Worm (Caenorhabditis elegans) whole organism, L4/young adult: ENCODE measurements around the gene nas-9.

Source experiments
- W03F9.2 ChIP-seq: fragments of 150-350 bp; optimal IDR thresholded peaks from 2 replicates; lab custom pipeline; 2014; ENCODE audit warnings: missing biosample characterization, missing genetic modification characterization
- dao-5 ChIP-seq: sonication (generic microtip); optimal IDR thresholded peaks from 2 replicates; lab custom pipeline; 2016; ENCODE audit warnings: missing genotype, missing genetic modification characterization, moderate library complexity, missing compliant biosample characterization
- him-1 ChIP-seq: sonication (generic microtip); optimal IDR thresholded peaks from 2 replicates; lab custom pipeline; 2016; ENCODE audit warnings: missing genotype, missing genetic modification reagents, missing genetic modification characterization, missing compliant biosample characterization

DNA sequence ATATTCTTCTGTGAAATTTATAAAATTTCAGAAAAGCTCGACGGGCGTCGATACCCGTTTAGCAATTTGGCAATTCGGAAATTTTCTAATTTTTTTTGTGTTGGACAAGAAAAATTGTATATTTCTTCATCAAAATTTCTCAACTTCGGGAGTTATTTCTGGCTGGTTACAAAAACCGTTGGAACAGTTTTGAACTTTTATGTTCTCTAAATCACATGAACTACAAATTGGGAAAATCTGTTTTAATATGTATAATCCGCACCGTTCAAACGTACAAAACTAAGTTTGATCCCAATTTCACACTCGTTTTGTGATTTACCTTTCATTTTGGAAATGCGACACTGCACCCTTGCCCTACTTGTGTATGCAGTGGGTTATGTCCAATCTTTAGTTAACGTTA, 45.6 kb upstream of the nas-9 start, which contains the start of gene T19H12.3:
- TF ChIP-seq dao-5, result no peak
- no peak for TF ChIP-seq him-1 (tag; lab: Kevin White, UChicago)
- TF ChIP-seq W03F9.2 (tag; lab: Kevin White, UChicago), result no peak
